Worm (Caenorhabditis elegans): Measurements from ENCODE around the gene T28C12.2.

Gene T28C12.2

ce11 chrV:6328897-6329296, at the start of gene T28C12.2:
TSS of gene T28C12.2 (plus strand) at chrV:6329197.
- TF ChIP-seq unc-62 (GFP tag; optimal IDR thresholded peaks at IDR 0.05): no peak

ce11 chrV:6280067-6280466, 48.9 kb upstream of the T28C12.2 start:
- no peak for TF ChIP-seq unc-62 (GFP tag; optimal IDR thresholded peaks at IDR 0.05)

ce11 chrV:6281175-6281574, 47.8 kb upstream of the T28C12.2 start, which contains the start of the genes K12B6.4 and spe-49:
TSS of gene K12B6.4 (minus strand) at chrV:6281275.
TSS of gene spe-49 (plus strand) at chrV:6281359.
- TF ChIP-seq unc-62 (GFP tag; optimal IDR thresholded peaks at IDR 0.05): no peak

- TF ChIP-seq unc-62 (GFP tag; optimal IDR thresholded peaks at IDR 0.05): no peak
Observed at ce11 chrV:6286343-6286742, 42.7 kb upstream of the T28C12.2 start, which contains the start of gene srn-1. TSS of gene srn-1 (minus strand) at chrV:6286443.

- TF ChIP-seq unc-62 (GFP tag; optimal IDR thresholded peaks at IDR 0.05): no peak
Observed at ce11 chrV:6288607-6289006, 40.4 kb upstream of the T28C12.2 start, which contains the start of gene K12B6.11. TSS of gene K12B6.11 (plus strand) at chrV:6288907.

- TF ChIP-seq unc-62 (GFP tag; optimal IDR thresholded peaks at IDR 0.05): no peak
Observed at ce11 chrV:6291301-6291700, 37.7 kb upstream of the T28C12.2 start.

ce11 chrV:6292401-6292800, 36.6 kb upstream of the T28C12.2 start, which contains the start of gene K12B6.9:
TSS of gene K12B6.9 (minus strand) at chrV:6292666.
- no peak for TF ChIP-seq unc-62 (GFP tag; optimal IDR thresholded peaks at IDR 0.05)

- no peak for TF ChIP-seq unc-62 (GFP tag; optimal IDR thresholded peaks at IDR 0.05)
Observed at ce11 chrV:6301046-6301445, 28.0 kb upstream of the T28C12.2 start.

- TF ChIP-seq unc-62 (GFP tag; optimal IDR thresholded peaks at IDR 0.05): no peak
Observed at ce11 chrV:6302465-6302864, 26.5 kb upstream of the T28C12.2 start.

- no peak for TF ChIP-seq unc-62 (GFP tag; optimal IDR thresholded peaks at IDR 0.05)
Observed at ce11 chrV:6303471-6303870, 25.5 kb upstream of the T28C12.2 start, which contains the start of gene sago-1. TSS of gene sago-1 (plus strand) at chrV:6303771.

- no peak for TF ChIP-seq unc-62 (GFP tag; optimal IDR thresholded peaks at IDR 0.05)
Observed at ce11 chrV:6311936-6312335, 17.1 kb upstream of the T28C12.2 start.

ce11 chrV:6316632-6317031, 12.4 kb upstream of the T28C12.2 start, which contains the start of gene cest-24:
TSS of gene cest-24 (plus strand) at chrV:6316932.
- TF ChIP-seq unc-62 (GFP tag; optimal IDR thresholded peaks at IDR 0.05): no peak

ce11 chrV:6317928-6318327, 11.1 kb upstream of the T28C12.2 start:
- no peak for TF ChIP-seq unc-62 (GFP tag; optimal IDR thresholded peaks at IDR 0.05)

ce11 chrV:6319358-6319757, 9.6 kb upstream of the T28C12.2 start:
- TF ChIP-seq unc-62 (GFP tag; optimal IDR thresholded peaks at IDR 0.05): no peak

- no peak for TF ChIP-seq unc-62 (GFP tag; optimal IDR thresholded peaks at IDR 0.05)
Observed at ce11 chrV:6321280-6321679, 7.7 kb upstream of the T28C12.2 start.

ce11 chrV:6321733-6322198, 7.2 kb upstream of the T28C12.2 start, which contains the start of gene T28C12.15:
TSS of gene T28C12.15 (minus strand) at chrV:6321783.
- TF ChIP-seq unc-62 (GFP tag; optimal IDR thresholded peaks at IDR 0.05): no peak

ce11 chrV:6322749-6323367, 6.1 kb upstream of the T28C12.2 start:
- TF ChIP-seq unc-62 (GFP tag; optimal IDR thresholded peaks at IDR 0.05): no peak

Measured in whole organism, dauer.